Worm (Caenorhabditis elegans): Measurements from ENCODE around the gene icd-1.

DNA sequence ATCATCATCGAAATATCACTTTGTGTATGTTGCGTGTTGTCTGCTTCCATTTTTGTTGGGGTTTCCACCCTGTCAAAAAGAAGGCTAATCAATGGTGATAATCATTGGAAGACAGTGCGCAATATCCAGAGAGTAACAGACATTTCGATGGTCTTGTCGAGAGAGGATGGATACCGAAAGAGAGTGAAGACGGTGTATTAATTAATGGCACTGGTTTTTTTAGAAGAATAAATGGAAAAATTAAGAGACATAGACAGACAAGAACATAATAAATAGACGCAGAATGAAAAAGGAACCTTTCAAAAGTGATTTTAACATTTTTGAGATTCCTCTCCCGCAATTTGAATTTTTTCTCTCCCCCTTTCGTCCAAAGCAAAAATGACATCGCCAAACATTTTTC lies 30.6 kb upstream of the icd-1 start:
- TF ChIP-seq ceh-40 (GFP tag; IDR thresholded peaks at IDR 0.05) = no peak
- no peak for TF ChIP-seq dpff-1 (tag; optimal IDR thresholded peaks at IDR 0.05)
- TF ChIP-seq pha-4 (tag; optimal IDR thresholded peaks at IDR 0.05) = no peak
- TF ChIP-seq hrde-1 (tag; optimal IDR thresholded peaks at IDR 0.05; ENCODE audit: borderline replicate concordance) = no peak
- no peak for TF ChIP-seq hsf-1 (GFP tag; IDR thresholded peaks at IDR 0.05)
- no peak for TF ChIP-seq cebp-1 (GFP tag; IDR thresholded peaks at IDR 0.05)
- no peak for TF ChIP-seq cebp-1 (tag; optimal IDR thresholded peaks at IDR 0.05)
- no peak for TF ChIP-seq ccch-3 (GFP tag; optimal IDR thresholded peaks at IDR 0.05)
- TF ChIP-seq hmg-20 (GFP tag; IDR thresholded peaks at IDR 0.05) = no peak
- TF ChIP-seq B0336.3 (GFP tag; IDR thresholded peaks at IDR 0.05) = no peak
- no peak for TF ChIP-seq ceh-100 (GFP tag; IDR thresholded peaks at IDR 0.05)
- TF ChIP-seq snpc-4 (GFP tag; optimal IDR thresholded peaks at IDR 0.05) = no peak
- TF ChIP-seq snpc-4 (tag; optimal IDR thresholded peaks at IDR 0.05) = no peak
- no peak for TF ChIP-seq ZK185.1 (tag; optimal IDR thresholded peaks at IDR 0.05; ENCODE audit: poor library complexity, severe bottlenecking)
